Worm (Caenorhabditis elegans) whole organism, midembryonic: ENCODE measurements around the gene nhr-90.

Experiments used
- T22C8.4 ChIP-seq: fragments of 200-800 bp; sonication (Bioruptor generic); IDR thresholded peaks from 2 replicates; pipeline ENCODE4 v1.3.6; 2022; ENCODE audit warnings: missing genetic modification characterization, missing compliant biosample characterization
- cog-1 ChIP-seq: sonication (generic microtip); optimal IDR thresholded peaks from 2 replicates; lab custom pipeline; 2016; ENCODE audit warnings: missing genetic modification characterization, missing compliant biosample characterization
- flt-1 ChIP-seq: fragments of 200-800 bp; sonication (Bioruptor generic); IDR thresholded peaks from 2 replicates; pipeline ENCODE4 v1.3.6; 2022; ENCODE audit warnings: missing genetic modification characterization, missing compliant biosample characterization
- klf-2 ChIP-seq: fragments of 200-800 bp; sonication (Bioruptor generic); conservative IDR thresholded peaks from 2 replicates; pipeline ENCODE4 v1.3.6; 2022; ENCODE audit warnings: missing genetic modification reagents, missing genetic modification characterization, missing compliant biosample characterization
- med-1 ChIP-seq: sonication (generic microtip); optimal IDR thresholded peaks from 2 replicates; lab custom pipeline; 2017; ENCODE audit warnings: missing genetic modification characterization, mild to moderate bottlenecking, missing compliant biosample characterization, antibody characterized with exemption, missing genetic modification reagents; ENCODE audit not compliant: insufficient read depth
- ref-1 ChIP-seq: fragments of 200-800 bp; sonication (Bioruptor generic); conservative IDR thresholded peaks from 2 replicates; pipeline ENCODE4 v1.3.6; 2022; ENCODE audit warnings: missing genetic modification reagents, missing genetic modification characterization, missing compliant biosample characterization
- tab-1 ChIP-seq: fragments of 200-800 bp; sonication (Bioruptor generic); IDR thresholded peaks from 2 replicates; pipeline ENCODE4 v1.3.6; 2022; ENCODE audit warnings: missing genetic modification characterization, missing compliant biosample characterization
- ztf-23 ChIP-seq: fragments of 200-800 bp; sonication (Bioruptor generic); IDR thresholded peaks from 2 replicates; pipeline ENCODE4 v1.3.6; 2022; ENCODE audit warnings: missing genetic modification reagents, missing genetic modification characterization, missing compliant biosample characterization
- ztf-29 ChIP-seq: fragments of 200-800 bp; sonication (Bioruptor generic); IDR thresholded peaks from 2 replicates; pipeline ENCODE4 v1.3.6; 2022; ENCODE audit warnings: missing genetic modification reagents, missing genetic modification characterization, missing compliant biosample characterization

Gene nhr-90

DNA sequence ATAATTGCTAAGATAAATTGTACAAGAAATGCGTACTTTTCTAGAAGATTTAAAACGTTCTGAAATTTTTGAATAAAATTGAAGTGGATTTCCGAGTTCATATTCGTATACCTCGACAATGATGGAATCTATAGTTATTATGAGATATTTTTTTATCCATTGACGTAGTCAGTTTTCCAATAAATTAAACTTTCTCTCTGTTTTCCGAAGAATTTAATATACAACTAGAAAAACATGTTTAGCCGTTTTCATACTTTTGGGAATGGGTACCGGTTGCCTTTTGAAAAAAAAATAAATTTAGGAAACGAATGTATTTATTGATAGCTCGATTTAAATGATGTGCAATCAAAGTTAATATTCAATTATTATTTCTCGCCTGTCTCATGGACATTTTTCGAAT is 1.5 kb upstream of the nhr-90 start, which contains the start of gene srw-109:
Gene srw-109 (minus strand): TSS at position 101 of the 400 bp plus-strand sequence.
- TF ChIP-seq ztf-23 (GFP tag; lab: Robert Waterston, UW) (no peak), klf-2 (GFP tag; lab: Robert Waterston, UW) (no peak), cog-1 (tag; lab: Kevin White, UChicago) (no peak), flt-1 (no peak), med-1 (GFP tag; lab: Kevin White, UChicago) (no peak), ztf-29 (GFP tag; lab: Robert Waterston, UW) (no peak), tab-1 (GFP tag; lab: Robert Waterston, UW) (no peak), T22C8.4 (GFP tag; lab: Robert Waterston, UW) (no peak), ref-1 (GFP tag; lab: Robert Waterston, UW) (no peak)

DNA sequence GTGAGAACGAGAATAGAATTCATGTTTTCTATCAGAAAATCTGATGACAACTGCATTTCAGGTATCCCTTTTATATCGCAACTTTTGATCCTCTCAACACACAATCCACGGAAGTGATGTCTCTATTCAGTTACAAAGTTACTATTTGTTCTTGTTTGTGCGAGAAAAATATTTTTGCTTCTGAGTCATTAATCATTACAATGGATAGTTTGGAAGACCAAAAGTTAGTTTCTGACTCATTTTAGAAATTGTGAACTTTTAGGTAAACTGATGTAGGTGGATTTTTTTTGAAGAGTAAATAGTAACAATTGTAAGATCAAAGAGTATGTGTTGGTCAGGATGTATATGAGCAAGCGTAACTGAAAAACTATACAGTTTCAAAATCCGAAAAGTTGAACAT is 641 bp upstream of the nhr-90 start, which contains the start of gene srlf-36:
Gene srlf-36 (minus strand): TSS at position 101 of the 400 bp plus-strand sequence.
- TF ChIP-seq ref-1 (GFP tag; lab: Robert Waterston, UW), result no peak
- no peak for TF ChIP-seq ztf-29 (GFP tag; lab: Robert Waterston, UW)
- TF ChIP-seq klf-2 (GFP tag; lab: Robert Waterston, UW), result no peak
- no peak for TF ChIP-seq T22C8.4 (GFP tag; lab: Robert Waterston, UW)
- no peak for TF ChIP-seq med-1 (GFP tag; lab: Kevin White, UChicago)
- TF ChIP-seq tab-1 (GFP tag; lab: Robert Waterston, UW), result no peak
- TF ChIP-seq cog-1 (tag; lab: Kevin White, UChicago), result no peak
- TF ChIP-seq flt-1, result no peak
- TF ChIP-seq ztf-23 (GFP tag; lab: Robert Waterston, UW), result no peak

ce11 chrV:615275-615674 is 5.0 kb downstream of the nhr-90 start, which contains the start of gene F48G7.13:
Gene F48G7.13, plus strand, starts transcription at chrV:615575.
- no peak for TF ChIP-seq med-1 (GFP tag; lab: Kevin White, UChicago)
- TF ChIP-seq ztf-23 (GFP tag; lab: Robert Waterston, UW), result no peak
- no peak for TF ChIP-seq flt-1
- TF ChIP-seq ztf-29 (GFP tag; lab: Robert Waterston, UW), result no peak
- no peak for TF ChIP-seq tab-1 (GFP tag; lab: Robert Waterston, UW)
- no peak for TF ChIP-seq T22C8.4 (GFP tag; lab: Robert Waterston, UW)
- no peak for TF ChIP-seq cog-1 (tag; lab: Kevin White, UChicago)
- TF ChIP-seq klf-2 (GFP tag; lab: Robert Waterston, UW), result no peak
- no peak for TF ChIP-seq ref-1 (GFP tag; lab: Robert Waterston, UW)

- TF ChIP-seq flt-1 (no peak), med-1 (GFP tag; lab: Kevin White, UChicago) (no peak), ztf-29 (GFP tag; lab: Robert Waterston, UW) (no peak)
Observed at ce11 chrV:617917-618316, 7.6 kb downstream of the nhr-90 start.

ce11 chrV:619054-619453 is 8.7 kb downstream of the nhr-90 start, which contains the start of gene F48G7.4:
Gene F48G7.4, plus strand, starts transcription at chrV:619453.
- TF ChIP-seq klf-2 (GFP tag; lab: Robert Waterston, UW) (no peak), cog-1 (tag; lab: Kevin White, UChicago) (peak; percentile 24), tab-1 (GFP tag; lab: Robert Waterston, UW) (no peak), flt-1 (no peak)

ce11 chrV:620987-621386 is 10.7 kb downstream of the nhr-90 start:
- TF ChIP-seq ztf-29 (GFP tag; lab: Robert Waterston, UW), result no peak
- TF ChIP-seq med-1 (GFP tag; lab: Kevin White, UChicago), result no peak
- TF ChIP-seq klf-2 (GFP tag; lab: Robert Waterston, UW), result no peak
- no peak for TF ChIP-seq tab-1 (GFP tag; lab: Robert Waterston, UW)
- TF ChIP-seq cog-1 (tag; lab: Kevin White, UChicago), result no peak
- TF ChIP-seq ref-1 (GFP tag; lab: Robert Waterston, UW), result no peak
- no peak for TF ChIP-seq flt-1
- no peak for TF ChIP-seq ztf-23 (GFP tag; lab: Robert Waterston, UW)
- TF ChIP-seq T22C8.4 (GFP tag; lab: Robert Waterston, UW), result no peak

DNA sequence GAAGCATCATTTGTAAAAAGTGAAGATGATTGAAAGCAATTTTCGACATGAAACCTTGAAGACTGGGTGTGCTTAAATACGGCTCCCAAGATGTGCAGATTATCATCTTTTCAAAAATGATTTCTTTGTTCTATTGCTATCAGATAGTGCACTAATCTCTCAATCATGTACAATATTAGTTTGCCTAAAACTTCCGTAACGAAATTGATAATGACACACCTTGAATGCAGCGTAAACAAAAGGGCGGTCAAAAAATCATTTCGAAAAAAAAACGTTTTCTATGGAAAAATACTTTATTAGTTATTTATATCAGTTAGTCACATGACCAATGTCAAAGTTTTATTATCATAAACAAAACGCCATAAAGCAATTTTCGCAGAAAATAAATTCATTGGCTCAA is 12.6 kb downstream of the nhr-90 start, which contains the start of gene F48G7.5:
Gene F48G7.5 (minus strand): TSS at position 34 of the 400 bp plus-strand sequence.
- no peak for TF ChIP-seq tab-1 (GFP tag; lab: Robert Waterston, UW)
- TF ChIP-seq flt-1, result no peak
- no peak for TF ChIP-seq ref-1 (GFP tag; lab: Robert Waterston, UW)
- no peak for TF ChIP-seq ztf-23 (GFP tag; lab: Robert Waterston, UW)
- TF ChIP-seq T22C8.4 (GFP tag; lab: Robert Waterston, UW), result no peak
- TF ChIP-seq cog-1 (tag; lab: Kevin White, UChicago), result no peak
- no peak for TF ChIP-seq med-1 (GFP tag; lab: Kevin White, UChicago)

ce11 chrV:624922-625321 is 14.6 kb downstream of the nhr-90 start, which contains the start of gene srt-17:
Gene srt-17, minus strand, starts transcription at chrV:625022.
- no peak for TF ChIP-seq ztf-29 (GFP tag; lab: Robert Waterston, UW)
- TF ChIP-seq ref-1 (GFP tag; lab: Robert Waterston, UW), result no peak
- TF ChIP-seq ztf-23 (GFP tag; lab: Robert Waterston, UW), result no peak
- TF ChIP-seq tab-1 (GFP tag; lab: Robert Waterston, UW), result no peak
- no peak for TF ChIP-seq flt-1
- no peak for TF ChIP-seq cog-1 (tag; lab: Kevin White, UChicago)
- no peak for TF ChIP-seq T22C8.4 (GFP tag; lab: Robert Waterston, UW)
- TF ChIP-seq med-1 (GFP tag; lab: Kevin White, UChicago), result no peak
- no peak for TF ChIP-seq klf-2 (GFP tag; lab: Robert Waterston, UW)

DNA sequence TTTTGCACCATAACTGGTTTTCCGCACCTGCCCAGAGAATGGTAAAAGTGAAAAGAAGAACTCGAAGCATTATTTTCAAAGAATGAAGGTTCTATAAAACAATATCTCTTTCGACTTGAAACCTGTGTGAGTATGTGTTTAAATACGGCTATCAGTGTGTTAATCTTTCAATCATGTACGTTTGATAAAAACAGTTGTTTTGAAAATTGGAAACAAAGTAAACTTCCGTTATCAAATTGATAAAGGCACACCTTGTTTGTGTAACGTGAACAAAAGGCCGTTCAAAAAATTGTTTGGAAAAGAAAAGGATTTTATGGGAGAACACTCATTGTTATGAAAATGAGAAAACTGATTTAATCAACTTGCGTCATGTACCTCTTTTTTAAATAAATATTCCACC is 16.0 kb downstream of the nhr-90 start, which contains the start of gene F48G7.7:
Gene F48G7.7 (minus strand): TSS at position 101 of the 400 bp plus-strand sequence.
- no peak for TF ChIP-seq med-1 (GFP tag; lab: Kevin White, UChicago)
- TF ChIP-seq T22C8.4 (GFP tag; lab: Robert Waterston, UW), result no peak
- no peak for TF ChIP-seq flt-1
- no peak for TF ChIP-seq klf-2 (GFP tag; lab: Robert Waterston, UW)
- no peak for TF ChIP-seq tab-1 (GFP tag; lab: Robert Waterston, UW)
- TF ChIP-seq ref-1 (GFP tag; lab: Robert Waterston, UW), result no peak
- no peak for TF ChIP-seq ztf-23 (GFP tag; lab: Robert Waterston, UW)
- TF ChIP-seq ztf-29 (GFP tag; lab: Robert Waterston, UW), result no peak
- TF ChIP-seq cog-1 (tag; lab: Kevin White, UChicago), result no peak
